Worm (Caenorhabditis elegans) whole organism, L4/young adult: ENCODE data around the gene asp-9.

Experiments
- W03F9.2 ChIP-seq: fragments of 150-350 bp; optimal IDR thresholded peaks from 2 replicates; lab custom pipeline; 2014; ENCODE audit warnings: missing biosample characterization, missing genetic modification characterization
- dao-5 ChIP-seq: sonication (generic microtip); optimal IDR thresholded peaks from 2 replicates; lab custom pipeline; 2016; ENCODE audit warnings: missing genotype, missing genetic modification characterization, moderate library complexity, missing compliant biosample characterization
- him-1 ChIP-seq: sonication (generic microtip); optimal IDR thresholded peaks from 2 replicates; lab custom pipeline; 2016; ENCODE audit warnings: missing genotype, missing genetic modification reagents, missing genetic modification characterization, missing compliant biosample characterization

Gene asp-9

ce11 chrIV:6209337-6209736 lies 23.6 kb downstream of the asp-9 start:
- TF ChIP-seq dao-5 (no peak), him-1 (no peak), W03F9.2 (tag; lab: Kevin White, UChicago) (no peak)

ce11 chrIV:6210574-6210973 lies 24.9 kb downstream of the asp-9 start, which contains the start of the genes ugt-24 and C49A9.6:
Gene ugt-24 (minus strand): TSS chrIV:6210720.
Gene C49A9.6 (plus strand): TSS chrIV:6210936.
- TF ChIP-seq W03F9.2 (tag; lab: Kevin White, UChicago) (no peak), him-1 (no peak), dao-5 (no peak)

- no peak for TF ChIP-seq W03F9.2 (tag; lab: Kevin White, UChicago)
- no peak for TF ChIP-seq him-1
- TF ChIP-seq dao-5: no peak
Measured at ce11 chrIV:6213403-6213802, 27.7 kb downstream of the asp-9 start, which contains the start of gene C49A9.5. Gene C49A9.5 (plus strand): TSS chrIV:6213673.

- no peak for TF ChIP-seq dao-5
- TF ChIP-seq him-1: no peak
- no peak for TF ChIP-seq W03F9.2 (tag; lab: Kevin White, UChicago)
Measured at ce11 chrIV:6217066-6217465, 31.4 kb downstream of the asp-9 start, which contains the start of gene C49A9.9. Gene C49A9.9 (plus strand): TSS chrIV:6217372.

- TF ChIP-seq W03F9.2 (tag; lab: Kevin White, UChicago) (no peak), dao-5 (no peak), him-1 (no peak)
Measured at ce11 chrIV:6217503-6217902, 31.8 kb downstream of the asp-9 start.

ce11 chrIV:6219429-6219828 lies 33.7 kb downstream of the asp-9 start, which contains the start of gene C49A9.4:
Gene C49A9.4 (plus strand): TSS chrIV:6219693.
- no peak for TF ChIP-seq him-1
- TF ChIP-seq W03F9.2 (tag; lab: Kevin White, UChicago): no peak
- TF ChIP-seq dao-5: no peak

ce11 chrIV:6221878-6222277 lies 36.2 kb downstream of the asp-9 start, which contains the start of gene C49A9.3:
Gene C49A9.3 (plus strand): TSS chrIV:6222089.
- TF ChIP-seq him-1: no peak

ce11 chrIV:6225143-6225542 lies 39.5 kb downstream of the asp-9 start, which contains the start of gene C49A9.2:
Gene C49A9.2 (plus strand): TSS chrIV:6225443.
- TF ChIP-seq dao-5 (no peak), W03F9.2 (tag; lab: Kevin White, UChicago) (no peak), him-1 (no peak)

- TF ChIP-seq dao-5 (no peak), him-1 (no peak), W03F9.2 (tag; lab: Kevin White, UChicago) (no peak)
Measured at ce11 chrIV:6227974-6228373, 42.3 kb downstream of the asp-9 start, which contains the start of gene C49A9.1. Gene C49A9.1 (plus strand): TSS chrIV:6228190.

- TF ChIP-seq W03F9.2 (tag; lab: Kevin White, UChicago) (no peak), dao-5 (no peak), him-1 (no peak)
Measured at ce11 chrIV:6230560-6231073, 44.9 kb downstream of the asp-9 start, which contains the start of gene F58F9.4. Gene F58F9.4 (plus strand): TSS chrIV:6231023.

- no peak for TF ChIP-seq him-1
- TF ChIP-seq W03F9.2 (tag; lab: Kevin White, UChicago): no peak
- TF ChIP-seq dao-5: no peak
Measured at ce11 chrIV:6232769-6233290, 47.1 kb downstream of the asp-9 start, which contains the start of gene F58F9.3. Gene F58F9.3 (plus strand): TSS chrIV:6233240.

ce11 chrIV:6237508-6238227 lies 52.0 kb downstream of the asp-9 start, which contains the start of the genes F58F9.6 and F58F9.8:
Gene F58F9.6 (minus strand): TSS chrIV:6237608.
Gene F58F9.8 (plus strand): TSS chrIV:6238177.
- TF ChIP-seq him-1 (no peak), dao-5 (no peak), W03F9.2 (tag; lab: Kevin White, UChicago) (no peak)
